Worm (Caenorhabditis elegans) whole organism, L4 larva: ENCODE measurements around the gene orc-3.

Experiments used
- ama-1 ChIP-seq: fragments of 150-350 bp; optimal IDR thresholded peaks from 2 replicates; lab custom pipeline; 2014; ENCODE audit warnings: inconsistent platforms, mixed read lengths
- dmd-6 ChIP-seq: fragments of 200-800 bp; sonication (Bioruptor generic); IDR thresholded peaks from 2 replicates; pipeline ENCODE4 v1.3.6; 2022; ENCODE audit warnings: missing genetic modification reagents, missing genetic modification characterization, missing compliant biosample characterization
- nhr-11 ChIP-seq: fragments of 150-350 bp; optimal IDR thresholded peaks from 2 replicates; lab custom pipeline; 2014; ENCODE audit warnings: missing biosample characterization, missing genetic modification characterization
- nhr-28 ChIP-seq: fragments of 150-350 bp; optimal IDR thresholded peaks from 2 replicates; lab custom pipeline; 2014; ENCODE audit warnings: missing biosample characterization, missing genetic modification characterization
- snpc-4 ChIP-seq: fragments of 150-350 bp; optimal IDR thresholded peaks from 2 replicates; lab custom pipeline; 2014; ENCODE audit warnings: missing biosample characterization, missing genetic modification characterization

DNA sequence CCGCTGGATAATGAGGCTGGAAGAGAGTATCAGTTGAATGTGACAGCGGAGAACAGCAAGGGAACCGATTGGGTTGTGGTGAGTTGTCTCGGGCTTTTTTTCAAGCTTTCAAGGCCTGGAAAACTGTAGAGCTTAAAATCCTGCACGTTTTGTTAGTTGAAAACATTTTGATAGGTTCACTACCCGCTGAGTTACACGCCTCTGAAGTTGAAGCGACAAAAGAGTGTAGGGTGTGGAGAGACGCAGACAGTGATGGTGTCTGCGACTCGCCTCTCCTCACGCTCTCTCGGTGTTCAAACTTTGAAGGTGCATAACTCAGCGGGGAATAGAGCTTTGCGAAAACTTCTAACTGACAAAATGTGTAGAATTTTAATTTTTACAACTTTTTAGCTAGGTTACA lies 34.6 kb upstream of the orc-3 start:
- TF ChIP-seq ama-1 (lab: Kevin White, UChicago) (no peak), snpc-4 (tag; lab: Kevin White, UChicago) (no peak), nhr-28 (tag; lab: Kevin White, UChicago) (no peak), nhr-11 (tag; lab: Kevin White, UChicago) (no peak), dmd-6 (GFP tag; lab: Robert Waterston, UW) (no peak)
